Fruit fly (Drosophila melanogaster) whole organism, embryonic: ENCODE data around the gene CG10477.
A peak's percentile ranks its signal among the peaks of the same experiment; 100 is the strongest.

Experiments
- ATbp ChIP-seq: fragments of 200-800 bp; sonication (Bioruptor generic); optimal IDR thresholded peaks from 2 replicates; lab custom pipeline; 2017; ENCODE audit warnings: missing biosample characterization, mild to moderate bottlenecking, missing genetic modification characterization, missing genetic modification reagents
- CG1024 ChIP-seq: fragments of 200-800 bp; sonication (Bioruptor generic); IDR thresholded peaks from 2 replicates; pipeline ENCODE4 v1.3.6; 2022; ENCODE audit warnings: missing biosample characterization, missing genetic modification characterization
- CG10366 ChIP-seq: fragments of 200-800 bp; sonication (Bioruptor generic); IDR thresholded peaks from 2 replicates; pipeline ENCODE4 v1.3.6; 2022; ENCODE audit warnings: missing biosample characterization, missing genetic modification characterization
- CG10543 ChIP-seq: fragments of 200-800 bp; sonication (Bioruptor generic); optimal IDR thresholded peaks from 3 replicates; lab custom pipeline; 2017; ENCODE audit warnings: missing biosample characterization, mild to moderate bottlenecking, missing genetic modification characterization, moderate library complexity
- CG11695 ChIP-seq: fragments of 200-800 bp; sonication (Bioruptor generic); IDR thresholded peaks from 3 replicates; pipeline ENCODE4 v1.3.6; 2022; ENCODE audit warnings: missing biosample characterization, missing genetic modification characterization
- CG12236 ChIP-seq: fragments of 200-800 bp; sonication (Bioruptor generic); optimal IDR thresholded peaks from 2 replicates; lab custom pipeline; 2016; ENCODE audit warnings: missing biosample characterization, missing genetic modification characterization
- CG1233 ChIP-seq: fragments of 200-800 bp; sonication (Bioruptor generic); optimal IDR thresholded peaks from 4 replicates; lab custom pipeline; 2018; ENCODE audit warnings: missing biosample characterization, mild to moderate bottlenecking, missing genetic modification characterization
- CG13624 ChIP-seq: fragments of 200-800 bp; sonication (Bioruptor generic); optimal IDR thresholded peaks from 2 replicates; lab custom pipeline; 2016; ENCODE audit warnings: missing biosample characterization, missing genetic modification characterization
- CG15696 ChIP-seq: fragments of 200-800 bp; sonication (Bioruptor generic); optimal IDR thresholded peaks from 2 replicates; lab custom pipeline; 2019; ENCODE audit warnings: missing biosample characterization, mild to moderate bottlenecking, missing genetic modification characterization, moderate library complexity
- CG17186 ChIP-seq: fragments of 200-800 bp; sonication (Bioruptor generic); optimal IDR thresholded peaks from 3 replicates; lab custom pipeline; 2017; ENCODE audit warnings: missing biosample characterization, missing genetic modification reagents, missing genetic modification characterization
- CG17802 ChIP-seq: fragments of 200-800 bp; sonication (Bioruptor generic); optimal IDR thresholded peaks from 2 replicates; lab custom pipeline; 2018; ENCODE audit warnings: missing biosample characterization, mild to moderate bottlenecking, missing genetic modification characterization, moderate library complexity
- CG2889 ChIP-seq: fragments of 200-800 bp; sonication (Bioruptor generic); IDR thresholded peaks from 3 replicates; pipeline ENCODE4 v1.3.6; 2022; ENCODE audit warnings: missing biosample characterization, missing genetic modification characterization
- CG30020 ChIP-seq: fragments of 200-800 bp; optimal IDR thresholded peaks from 2 replicates; lab custom pipeline; 2019; ENCODE audit warnings: missing biosample characterization, mild to moderate bottlenecking, missing genetic modification characterization, moderate library complexity
- CG30403 ChIP-seq: fragments of 200-800 bp; sonication (Bioruptor generic); optimal IDR thresholded peaks from 3 replicates; lab custom pipeline; 2016; ENCODE audit warnings: missing biosample characterization, missing genetic modification characterization
- CG32532 ChIP-seq: fragments of 200-800 bp; sonication (Bioruptor generic); IDR thresholded peaks from 2 replicates; pipeline ENCODE4 v1.3.6; 2022; ENCODE audit warnings: missing biosample characterization, missing genetic modification characterization
- CG32767 ChIP-seq: fragments of 200-800 bp; sonication (Bioruptor generic); IDR thresholded peaks from 2 replicates; pipeline ENCODE4 v1.3.6; 2022; ENCODE audit warnings: missing biosample characterization, missing genetic modification characterization
- CG32772 ChIP-seq: fragments of 200-800 bp; sonication (Bioruptor generic); IDR thresholded peaks from 2 replicates; pipeline ENCODE4 v1.3.6; 2022; ENCODE audit warnings: missing biosample characterization, missing genetic modification characterization
- CG4404 ChIP-seq: fragments of 200-800 bp; sonication (Bioruptor generic); IDR thresholded peaks from 2 replicates; pipeline ENCODE4 v1.3.6; 2022; ENCODE audit warnings: missing biosample characterization, missing genetic modification characterization
- CG7786 ChIP-seq: fragments of 200-800 bp; sonication (Bioruptor generic); optimal IDR thresholded peaks from 2 replicates; lab custom pipeline; 2016; ENCODE audit warnings: missing biosample characterization, missing genetic modification characterization
- CG7839 ChIP-seq: fragments of 200-800 bp; sonication (Bioruptor generic); optimal IDR thresholded peaks from 3 replicates; lab custom pipeline; 2018; ENCODE audit warnings: missing biosample characterization, mild to moderate bottlenecking, missing genetic modification characterization, moderate library complexity
- CrebB ChIP-seq: fragments of 200-800 bp; sonication (Bioruptor generic); optimal IDR thresholded peaks from 3 replicates; lab custom pipeline; 2018; ENCODE audit warnings: missing biosample characterization, mild to moderate bottlenecking, missing genetic modification characterization
- Doc3 ChIP-seq: fragments of 200-800 bp; sonication (Bioruptor generic); IDR thresholded peaks from 3 replicates; pipeline ENCODE4 v1.3.6; 2022; ENCODE audit warnings: missing biosample characterization, missing genetic modification characterization; ENCODE audit not compliant: partially characterized antibody
- MBD-R2 ChIP-seq: fragments of 200-800 bp; sonication (Bioruptor generic); IDR thresholded peaks from 2 replicates; pipeline ENCODE4 v1.3.6; 2022; ENCODE audit warnings: missing biosample characterization, missing genetic modification characterization
- MTF-1 ChIP-seq: fragments of 200-800 bp; sonication (Bioruptor generic); optimal IDR thresholded peaks from 2 replicates; lab custom pipeline; 2018; ENCODE audit warnings: missing biosample characterization, mild to moderate bottlenecking, missing genetic modification characterization, borderline replicate concordance
- Med ChIP-seq: fragments of 200-800 bp; sonication (Bioruptor generic); peaks from one replicate; lab custom pipeline; 2016; ENCODE audit warnings: missing biosample characterization, missing genetic modification characterization, mild to moderate bottlenecking, inconsistent platforms, moderate library complexity
- Mrtf ChIP-seq: fragments of 200-800 bp; sonication (Bioruptor generic); IDR thresholded peaks from 3 replicates; pipeline ENCODE4 v1.3.6; 2022; ENCODE audit warnings: missing biosample characterization, missing genetic modification characterization
- NFAT ChIP-seq: fragments of 200-800 bp; sonication (Bioruptor generic); IDR thresholded peaks from 2 replicates; pipeline ENCODE4 v1.3.6; 2022; ENCODE audit warnings: missing biosample characterization, missing genetic modification characterization
- NK7.1 ChIP-seq: fragments of 200-800 bp; sonication (Bioruptor generic); optimal IDR thresholded peaks from 3 replicates; lab custom pipeline; 2016; ENCODE audit warnings: missing biosample characterization, missing genetic modification characterization
- Pdp1 ChIP-seq, 2 experiments: fragments of 200-800 bp; sonication (Bioruptor generic); optimal IDR thresholded peaks; 3 replicates each; lab custom pipeline; 2016; ENCODE audit warnings: missing biosample characterization in 2 of 2, missing genetic modification characterization in 2 of 2, mild to moderate bottlenecking in 1 of 2, moderate library complexity in 1 of 2
- Rfx ChIP-seq: fragments of 200-800 bp; sonication (Bioruptor generic); IDR thresholded peaks from 2 replicates; pipeline ENCODE4 v1.3.6; 2022; ENCODE audit warnings: missing biosample characterization, missing genetic modification characterization
- Sin3A ChIP-seq: fragments of >200 bp; optimal IDR thresholded peaks from 2 replicates; lab custom pipeline; 2018
- Trl ChIP-seq, 3 experiments: fragments of >200 bp in 2 of 3; fragments of 200-800 bp in 1 of 3; sonication (Bioruptor generic) in 1 of 3; optimal IDR thresholded peaks; 2 replicates in 1 of 3; 3 replicates in 2 of 3; lab custom pipeline; 2016 to 2017; ENCODE audit warnings: missing biosample characterization in 1 of 3, missing genetic modification characterization in 1 of 3
- Xbp1 ChIP-seq: fragments of 200-800 bp; sonication (Bioruptor generic); optimal IDR thresholded peaks from 3 replicates; lab custom pipeline; 2016; ENCODE audit warnings: missing biosample characterization, mild to moderate bottlenecking, missing genetic modification characterization
- al ChIP-seq: fragments of 200-800 bp; sonication (Bioruptor generic); IDR thresholded peaks from 2 replicates; pipeline ENCODE4 v1.3.6; 2022; ENCODE audit warnings: missing biosample characterization, missing genetic modification characterization
- dmrt11E ChIP-seq: fragments of 200-800 bp; sonication (Bioruptor generic); optimal IDR thresholded peaks from 3 replicates; lab custom pipeline; 2018; ENCODE audit warnings: missing biosample characterization, mild to moderate bottlenecking, missing genetic modification characterization, moderate library complexity
- eyg ChIP-seq: fragments of 200-800 bp; sonication (Bioruptor generic); optimal IDR thresholded peaks from 3 replicates; lab custom pipeline; 2016; ENCODE audit warnings: missing biosample characterization, missing genetic modification characterization
- hb ChIP-seq: fragments of 200-800 bp; sonication (Bioruptor generic); IDR thresholded peaks from 3 replicates; pipeline ENCODE4 v1.3.6; 2022; ENCODE audit warnings: missing biosample characterization, missing genetic modification characterization; ENCODE audit not compliant: partially characterized antibody
- inv ChIP-seq: fragments of 200-800 bp; sonication (Bioruptor generic); IDR thresholded peaks from 2 replicates; pipeline ENCODE4 v1.3.6; 2022; ENCODE audit warnings: missing biosample characterization, missing genetic modification characterization; ENCODE audit not compliant: partially characterized antibody
- kah ChIP-seq: fragments of 200-800 bp; sonication (Bioruptor generic); optimal IDR thresholded peaks from 2 replicates; lab custom pipeline; 2018; ENCODE audit warnings: missing biosample characterization, mild to moderate bottlenecking, missing genetic modification characterization
- nerfin-2 ChIP-seq: fragments of 200-800 bp; sonication (Bioruptor generic); IDR thresholded peaks from 2 replicates; pipeline ENCODE4 v1.3.6; 2022; ENCODE audit warnings: missing biosample characterization, missing genetic modification characterization; ENCODE audit not compliant: partially characterized antibody
- oc ChIP-seq: fragments of 200-800 bp; sonication (Bioruptor generic); optimal IDR thresholded peaks from 2 replicates; lab custom pipeline; 2018; ENCODE audit warnings: missing biosample characterization, mild to moderate bottlenecking, missing genetic modification characterization, moderate library complexity
- pan ChIP-seq, 4 experiments: fragments of >200 bp in 3 of 4; fragments of 200-800 bp in 1 of 4; sonication (Bioruptor generic) in 1 of 4; optimal IDR thresholded peaks in 3 of 4; IDR thresholded peaks in 1 of 4; 2 replicates each; pipeline versions ENCODE4 v1.3.6 to Lab custom; 2017 to 2022; ENCODE audit warnings: missing biosample characterization in 2 of 4, missing genetic modification characterization in 2 of 4, mixed read lengths in 1 of 4
- sc ChIP-seq, 3 experiments: fragments of >200 bp in 2 of 3; fragments of 200-800 bp in 1 of 3; sonication (Bioruptor generic) in 1 of 3; optimal IDR thresholded peaks; 2 replicates in 2 of 3; 3 replicates in 1 of 3; lab custom pipeline; 2017; ENCODE audit warnings: mild to moderate bottlenecking in 1 of 3, missing biosample characterization in 1 of 3, missing genetic modification characterization in 1 of 3, missing genetic modification reagents in 1 of 3
- scrt ChIP-seq: fragments of 200-800 bp; sonication (Bioruptor generic); optimal IDR thresholded peaks from 2 replicates; lab custom pipeline; 2018; ENCODE audit warnings: missing biosample characterization, mild to moderate bottlenecking, missing genetic modification characterization, moderate library complexity
- sens ChIP-seq: fragments of 200-800 bp; sonication (Bioruptor generic); peaks from one replicate; lab custom pipeline; 2016; ENCODE audit warnings: missing biosample characterization, missing genetic modification characterization
- slou ChIP-seq: fragments of 200-800 bp; sonication (Bioruptor generic); optimal IDR thresholded peaks from 3 replicates; lab custom pipeline; 2016; ENCODE audit warnings: missing biosample characterization, missing genetic modification characterization
- slp2 ChIP-seq: fragments of 200-800 bp; sonication (Bioruptor generic); optimal IDR thresholded peaks from 2 replicates; lab custom pipeline; 2016; ENCODE audit warnings: missing biosample characterization, missing genetic modification characterization
- ttk ChIP-seq: fragments of 200-800 bp; sonication (Bioruptor generic); IDR thresholded peaks from 2 replicates; pipeline ENCODE4 v2.1.2; 2022; ENCODE audit warnings: missing biosample characterization, missing genetic modification characterization

Gene CG10477

DNA sequence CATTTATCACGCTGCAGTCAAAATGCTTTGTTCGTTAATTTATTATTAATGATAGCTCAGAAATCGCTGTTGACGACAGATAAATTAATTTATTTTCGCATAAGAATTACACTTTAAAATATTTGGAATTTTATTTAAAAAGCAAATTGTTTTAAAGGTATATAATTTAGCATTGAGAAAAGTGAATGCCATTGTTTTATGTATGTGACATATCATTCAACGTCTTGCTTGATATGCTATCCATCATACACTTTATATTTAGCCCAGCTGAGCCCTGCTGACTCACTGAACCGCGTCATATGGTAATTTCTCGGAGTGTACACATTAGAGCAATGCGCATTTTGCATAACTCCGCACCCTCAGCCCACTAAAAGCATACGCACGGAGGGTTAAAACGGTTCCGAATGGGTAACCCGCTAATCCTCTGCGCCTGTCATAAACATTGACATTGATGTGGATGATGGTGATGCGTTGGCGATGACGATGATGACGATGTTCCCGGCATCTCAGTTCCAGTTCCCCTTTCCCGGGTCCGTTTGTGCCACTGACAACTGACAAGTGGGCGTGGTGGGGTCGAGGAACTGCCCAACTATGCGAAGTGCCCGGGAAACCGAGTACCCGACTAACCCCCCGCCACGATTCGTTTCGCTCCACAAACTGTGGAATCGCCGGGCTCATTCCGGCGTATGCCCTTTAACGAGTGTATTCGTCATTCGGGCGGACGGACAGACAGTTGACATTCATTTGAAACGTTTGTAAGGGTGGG, 44.8 kb downstream of the CG10477 start (continued):
- TF ChIP-seq nerfin-2 (GFP tag; lab: Robert Waterston, UW) (no peak), slp2 (GFP tag; lab: Kevin White, UChicago) (no peak), CG32532 (no peak), CG2889 (no peak), CG1024 (GFP tag; lab: Robert Waterston, UW) (no peak), CG7839 (tag; lab: Kevin White, UChicago) (no peak), Rfx (GFP tag; lab: Robert Waterston, UW) (no peak), eyg (GFP tag; lab: Kevin White, UChicago) (no peak), CG10543 (GFP tag; lab: Kevin White, UChicago) (no peak), CG12236 (GFP tag; lab: Kevin White, UChicago) (no peak), inv (GFP tag; lab: Robert Waterston, UW) (no peak), CG10366 (no peak), Sin3A (lab: Kevin White, UChicago) (no peak), pan (optimal IDR thresholded peaks at IDR 0.05; lab: Kevin White, UChicago) (no peak), pan (GFP tag; optimal IDR thresholded peaks at IDR 0.05 in 1 of 2, IDR thresholded peaks at IDR 0.05 in 1 of 2) (no peak), CG30020 (tag; lab: Kevin White, UChicago) (no peak), CG7786 (GFP tag; lab: Kevin White, UChicago) (no peak), Xbp1 (GFP tag; lab: Kevin White, UChicago) (no peak), hb (GFP tag; lab: Robert Waterston, UW) (no peak), al (GFP tag; lab: Robert Waterston, UW) (no peak), NK7.1 (GFP tag; lab: Kevin White, UChicago) (no peak), CG17186 (no peak), CG32767 (GFP tag; lab: Robert Waterston, UW) (no peak), dmrt11E (peak; percentile 25), CrebB (tag; lab: Kevin White, UChicago) (no peak), CG30403 (GFP tag; lab: Kevin White, UChicago) (peak; percentile 19), Med (no peak), ttk (GFP tag; lab: Robert Waterston, UW) (no peak), CG4404 (GFP tag; lab: Robert Waterston, UW) (0 out of 2 replicates have a peak, but pooled peaks have one; percentile 17), Doc3 (GFP tag; lab: Robert Waterston, UW) (no peak)

DNA sequence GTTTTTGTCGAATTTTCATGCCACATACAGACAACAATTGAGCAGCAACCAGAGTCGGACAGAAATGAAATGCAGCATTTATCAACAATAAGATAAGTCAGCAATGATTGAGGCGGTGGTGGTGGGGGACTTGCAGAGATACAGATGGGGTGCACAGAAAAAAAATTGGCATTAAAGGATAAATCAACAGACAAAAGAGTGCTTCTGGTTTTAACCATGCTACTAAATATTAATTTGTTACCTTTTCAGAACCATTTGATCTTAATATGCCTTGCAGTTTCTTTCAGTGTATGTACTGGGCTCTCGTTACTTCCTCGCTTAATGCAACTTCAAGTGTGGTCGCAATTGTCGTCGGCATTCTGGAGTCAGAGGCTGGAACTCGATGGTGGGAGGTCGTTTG, 45.7 kb downstream of the CG10477 start:
- TF ChIP-seq CG13624 (GFP tag; lab: Kevin White, UChicago) (no peak), MTF-1 (GFP tag; lab: Kevin White, UChicago) (peak; percentile 38), Trl (optimal IDR thresholded peaks at IDR 0.05; lab: Kevin White, UChicago) (no peak), Trl (GFP tag; optimal IDR thresholded peaks at IDR 0.05; lab: Kevin White, UChicago) (peak; percentile 23), CG32772 (peak; percentile 39; the same call in 1 of the 2 replicates), CG4404 (GFP tag; lab: Robert Waterston, UW) (peak; percentile 77), kah (GFP tag; lab: Kevin White, UChicago) (no peak), CG1233 (peak; percentile 20), Pdp1 (GFP tag; optimal IDR thresholded peaks at IDR 0.05; lab: Kevin White, UChicago) (peak; percentile 11 to 20), CG15696 (tag; lab: Kevin White, UChicago) (peak; percentile 86), Mrtf (GFP tag; lab: Robert Waterston, UW) (peak; percentile 40; the same call in 1 of the 3 replicates), MBD-R2 (GFP tag; lab: Robert Waterston, UW) (no peak), ATbp (peak; percentile 27), sc (optimal IDR thresholded peaks at IDR 0.05; lab: Kevin White, UChicago) (no peak), sc (GFP tag; optimal IDR thresholded peaks at IDR 0.05; lab: Kevin White, UChicago) (no peak), sens (peak; percentile 96), scrt (GFP tag; lab: Kevin White, UChicago) (no peak), NFAT (no peak), CG17802 (tag; lab: Kevin White, UChicago) (peak; percentile 23), CG11695 (GFP tag; lab: Robert Waterston, UW) (0 out of 3 replicates have a peak, but pooled peaks have one; percentile 42), oc (no peak), slou (GFP tag; lab: Kevin White, UChicago) (no peak)
